Worm (Caenorhabditis elegans) whole organism, L4/young adult: ENCODE measurements around the gene col-181.

ENCODE experiments used
- W03F9.2 ChIP-seq: fragments of 150-350 bp; optimal IDR thresholded peaks from 2 replicates; lab custom pipeline; 2014; ENCODE audit warnings: missing biosample characterization, missing genetic modification characterization
- dao-5 ChIP-seq: sonication (generic microtip); optimal IDR thresholded peaks from 2 replicates; lab custom pipeline; 2016; ENCODE audit warnings: missing genotype, missing genetic modification characterization, moderate library complexity, missing compliant biosample characterization
- him-1 ChIP-seq: sonication (generic microtip); optimal IDR thresholded peaks from 2 replicates; lab custom pipeline; 2016; ENCODE audit warnings: missing genotype, missing genetic modification reagents, missing genetic modification characterization, missing compliant biosample characterization

DNA sequence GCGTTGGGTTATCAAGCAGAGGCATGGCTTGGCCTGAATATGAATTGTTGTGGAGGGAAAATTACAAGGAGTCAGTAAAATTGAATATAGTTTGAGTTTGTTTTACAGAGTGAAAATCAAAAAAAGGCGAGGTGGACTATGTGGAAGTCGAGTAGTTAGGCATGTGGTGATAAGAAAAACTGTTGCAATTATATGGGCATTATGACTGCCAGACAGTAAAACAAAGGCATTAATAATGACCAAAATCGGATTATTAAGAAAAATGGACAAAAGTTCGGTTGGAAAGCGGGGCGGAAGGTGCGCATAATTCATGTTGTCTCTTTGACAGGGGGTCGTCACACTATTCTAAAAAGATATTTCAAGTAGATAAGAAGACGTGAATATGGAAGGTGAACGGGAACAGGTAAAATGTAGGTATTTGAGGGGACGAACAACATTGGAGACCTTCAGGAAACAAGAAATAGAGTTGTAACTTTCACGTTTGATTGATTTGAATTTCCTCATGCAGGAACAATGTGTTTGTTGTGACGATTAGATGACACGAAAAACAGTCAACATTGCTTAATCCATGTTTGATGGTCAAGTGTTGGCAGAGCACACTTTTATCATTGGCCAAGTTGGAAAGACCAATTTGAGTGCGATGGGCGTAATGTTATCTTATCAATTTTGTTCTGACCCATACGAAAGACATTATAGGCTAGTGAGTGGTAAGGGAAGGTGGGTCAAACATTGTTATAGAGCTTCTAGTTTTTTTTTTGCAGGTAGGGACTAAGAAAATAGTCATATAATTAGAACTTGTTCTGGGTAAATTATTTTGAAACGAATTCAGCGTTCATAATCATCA, 49.5 kb downstream of the col-181 start, which contains the start of gene mfsd-11:
- TF ChIP-seq W03F9.2 (tag; lab: Kevin White, UChicago) (no peak), dao-5 (tag; lab: Kevin White, UChicago) (no peak), him-1 (tag; lab: Kevin White, UChicago) (no peak)
